Fruit fly (Drosophila melanogaster) whole organism, wandering third instar larva: ENCODE measurements around the gene CG42853.

Experiments
- Abd-B ChIP-seq: fragments of >200 bp; optimal IDR thresholded peaks from 2 replicates; lab custom pipeline; 2017; ENCODE audit warnings: missing biosample characterization, missing genetic modification characterization
- CG32264 ChIP-seq: fragments of 200-800 bp; sonication (Bioruptor generic); optimal IDR thresholded peaks from 2 replicates; lab custom pipeline; 2016; ENCODE audit warnings: missing biosample characterization, missing genetic modification characterization
- CG9705 ChIP-seq: fragments of 200-800 bp; sonication (Bioruptor generic); optimal IDR thresholded peaks from 2 replicates; lab custom pipeline; 2018; ENCODE audit warnings: missing biosample characterization, mild to moderate bottlenecking, missing genetic modification characterization
- CrebA ChIP-seq: fragments of 200-800 bp; sonication (Bioruptor generic); optimal IDR thresholded peaks from 2 replicates; lab custom pipeline; 2016; ENCODE audit warnings: missing biosample characterization, mild to moderate bottlenecking, missing genetic modification characterization, borderline replicate concordance
- Dfd ChIP-seq: fragments of >200 bp; optimal IDR thresholded peaks from 2 replicates; lab custom pipeline; 2017; ENCODE audit warnings: missing biosample characterization, missing genetic modification characterization
- Dif ChIP-seq: fragments of 200-275, 200-300 bp; sonication (Bioruptor generic); optimal IDR thresholded peaks from 2 replicates; lab custom pipeline; 2018; ENCODE audit warnings: missing biosample characterization, missing genetic modification characterization; ENCODE audit not compliant: partially characterized antibody
- GATAd ChIP-seq: sonication (Bioruptor generic); optimal IDR thresholded peaks from 2 replicates; lab custom pipeline; 2016; ENCODE audit warnings: missing biosample characterization, missing genetic modification characterization
- HLH106 ChIP-seq: fragments of 200-800 bp; optimal IDR thresholded peaks from 3 replicates; lab custom pipeline; 2019; ENCODE audit warnings: missing biosample characterization, mild to moderate bottlenecking, missing genetic modification characterization, moderate library complexity
- Hnf4 ChIP-seq: fragments of 200-800 bp; sonication (Bioruptor generic); optimal IDR thresholded peaks from 2 replicates; lab custom pipeline; 2016; ENCODE audit warnings: missing biosample characterization, mild to moderate bottlenecking, missing genetic modification characterization
- Hr78 ChIP-seq: fragments of >200 bp; optimal IDR thresholded peaks from 2 replicates; lab custom pipeline; 2017; ENCODE audit warnings: missing biosample characterization, missing genetic modification characterization
- Hr83 ChIP-seq: fragments of 200-300 bp; sonication (Bioruptor generic); optimal IDR thresholded peaks from 2 replicates; lab custom pipeline; 2016; ENCODE audit warnings: missing biosample characterization, mild to moderate bottlenecking, missing genetic modification characterization, moderate library complexity; ENCODE audit not compliant: poor library complexity, severe bottlenecking
- Jra ChIP-seq: sonication (Bioruptor generic); optimal IDR thresholded peaks from 2 replicates; lab custom pipeline; 2016; ENCODE audit warnings: missing biosample characterization, missing genetic modification characterization
- Mio ChIP-seq: sonication (Bioruptor generic); optimal IDR thresholded peaks from 2 replicates; lab custom pipeline; 2016; ENCODE audit warnings: missing biosample characterization, missing genetic modification characterization
- Myc ChIP-seq: fragments of >200 bp; optimal IDR thresholded peaks from 2 replicates; lab custom pipeline; 2017
- N ChIP-seq: fragments of >200 bp; optimal IDR thresholded peaks from 2 replicates; lab custom pipeline; 2018; ENCODE audit warnings: missing biosample characterization, missing external identifiers, missing genetic modification characterization
- OdsH ChIP-seq: fragments of 200-800 bp; sonication (Bioruptor generic); optimal IDR thresholded peaks from 2 replicates; lab custom pipeline; 2016; ENCODE audit warnings: missing biosample characterization, mild to moderate bottlenecking, missing genetic modification characterization
- Rel ChIP-seq, 2 experiments: fragments of 200-800 bp; sonication (Bioruptor generic) in 1 of 2; optimal IDR thresholded peaks; 2 replicates in 1 of 2; 3 replicates in 1 of 2; lab custom pipeline; 2016 to 2019; ENCODE audit warnings: mild to moderate bottlenecking in 2 of 2, missing biosample characterization in 2 of 2, missing genetic modification characterization in 2 of 2, moderate library complexity in 1 of 2
- Sp1 ChIP-seq: fragments of 200-800 bp; sonication (Bioruptor generic); optimal IDR thresholded peaks from 3 replicates; lab custom pipeline; 2019; ENCODE audit warnings: missing biosample characterization, mild to moderate bottlenecking, missing genetic modification characterization, moderate library complexity
- br ChIP-seq: fragments of 200-800 bp; sonication (Bioruptor generic); optimal IDR thresholded peaks from 2 replicates; lab custom pipeline; 2016; ENCODE audit warnings: missing biosample characterization, missing genetic modification characterization
- brk ChIP-seq: fragments of 200-800 bp; sonication (Bioruptor generic); optimal IDR thresholded peaks from 2 replicates; lab custom pipeline; 2016; ENCODE audit warnings: missing biosample characterization, mild to moderate bottlenecking, missing genetic modification characterization
- dl ChIP-seq, 2 experiments: fragments of 175-275, 200-275 bp in 1 of 2; fragments of 200-275 bp in 1 of 2; sonication (Bioruptor generic); optimal IDR thresholded peaks; lab custom pipeline; 2018; ENCODE audit warnings: mild to moderate bottlenecking in 2 of 2, missing biosample characterization in 2 of 2, missing genetic modification characterization in 2 of 2, moderate library complexity in 2 of 2; ENCODE audit not compliant: partially characterized antibody in 2 of 2, insufficient read depth in 1 of 2
- dmrt93B ChIP-seq: fragments of 200-800 bp; sonication (Bioruptor generic); optimal IDR thresholded peaks from 2 replicates; lab custom pipeline; 2018; ENCODE audit warnings: missing biosample characterization, mild to moderate bottlenecking, missing genetic modification characterization
- dsf ChIP-seq: sonication (Bioruptor generic); optimal IDR thresholded peaks from 2 replicates; lab custom pipeline; 2016; ENCODE audit warnings: missing biosample characterization, missing genetic modification characterization, borderline replicate concordance
- ey ChIP-seq: fragments of 200-800 bp; sonication (Bioruptor generic); optimal IDR thresholded peaks from 2 replicates; lab custom pipeline; 2016; ENCODE audit warnings: missing biosample characterization, missing genetic modification characterization
- foxo ChIP-seq, 2 experiments: fragments of 200-800 bp; sonication (Bioruptor generic); optimal IDR thresholded peaks; 2 replicates in 1 of 2; 3 replicates in 1 of 2; lab custom pipeline; 2016 to 2017; ENCODE audit warnings: missing biosample characterization in 2 of 2, missing genetic modification characterization in 2 of 2
- fru ChIP-seq: fragments of 200-800 bp; sonication (Bioruptor generic); optimal IDR thresholded peaks from 3 replicates; lab custom pipeline; 2016; ENCODE audit warnings: missing biosample characterization, mild to moderate bottlenecking, missing genetic modification characterization
- h ChIP-seq: fragments of 200-800 bp; sonication (Bioruptor generic); optimal IDR thresholded peaks from 3 replicates; lab custom pipeline; 2016; ENCODE audit warnings: missing biosample characterization, mild to moderate bottlenecking, missing genetic modification characterization
- jim ChIP-seq: fragments of 175-275, 200-325 bp; sonication (Bioruptor generic); optimal IDR thresholded peaks from 2 replicates; lab custom pipeline; 2016; ENCODE audit warnings: missing biosample characterization, mild to moderate bottlenecking, missing genetic modification characterization
- lola ChIP-seq: fragments of >200 bp; optimal IDR thresholded peaks from 2 replicates; lab custom pipeline; 2017; ENCODE audit warnings: missing biosample characterization, missing genetic modification characterization
- pan ChIP-seq: fragments of >200 bp; optimal IDR thresholded peaks from 2 replicates; lab custom pipeline; 2017
- psq ChIP-seq: fragments of 200-800 bp; sonication (Bioruptor generic); optimal IDR thresholded peaks from 3 replicates; lab custom pipeline; 2017; ENCODE audit warnings: missing biosample characterization, mild to moderate bottlenecking, missing genetic modification characterization, moderate library complexity
- rgr ChIP-seq: fragments of 200-800 bp; sonication (Bioruptor generic); optimal IDR thresholded peaks from 3 replicates; lab custom pipeline; 2016; ENCODE audit warnings: missing biosample characterization, mild to moderate bottlenecking, missing genetic modification characterization
- sage ChIP-seq: fragments of 200-800 bp; sonication (Bioruptor generic); optimal IDR thresholded peaks from 2 replicates; lab custom pipeline; 2016; ENCODE audit warnings: missing biosample characterization, mild to moderate bottlenecking, missing genetic modification characterization
- sv ChIP-seq: fragments of 200-800 bp; sonication (Bioruptor generic); optimal IDR thresholded peaks from 3 replicates; lab custom pipeline; 2016; ENCODE audit warnings: missing biosample characterization, missing genetic modification characterization
- tai ChIP-seq: sonication (Bioruptor generic); optimal IDR thresholded peaks from 2 replicates; lab custom pipeline; 2016; ENCODE audit warnings: missing biosample characterization, missing genetic modification characterization
- usp ChIP-seq: fragments of >200 bp; optimal IDR thresholded peaks from 2 replicates; lab custom pipeline; 2017; ENCODE audit warnings: missing biosample characterization, missing genetic modification characterization
- woc ChIP-seq: sonication (Bioruptor generic); optimal IDR thresholded peaks from 2 replicates; lab custom pipeline; 2016; ENCODE audit warnings: missing biosample characterization, mild to moderate bottlenecking, missing genetic modification characterization

The CG42853 gene

dm6 chr3L:18162174-18162690, 40.4 kb upstream of the CG42853 start, which contains the start of gene CG13699:
Gene CG13699, minus strand, starts transcription at chr3L:18162522.
- no peak for TF ChIP-seq Hnf4 (GFP tag; lab: Kevin White, UChicago)
- TF ChIP-seq CG9705 (GFP tag; lab: Kevin White, UChicago): no peak
- TF ChIP-seq Myc: no peak
- no peak for TF ChIP-seq Jra (GFP tag; lab: Kevin White, UChicago)
- no peak for TF ChIP-seq sage (GFP tag; lab: Kevin White, UChicago)
- no peak for TF ChIP-seq foxo (GFP tag; optimal IDR thresholded peaks at IDR 0.05; lab: Kevin White, UChicago)
- TF ChIP-seq usp (GFP tag; lab: Kevin White, UChicago): no peak
- no peak for TF ChIP-seq Dfd (GFP tag; lab: Kevin White, UChicago)
- no peak for TF ChIP-seq sv (GFP tag; lab: Kevin White, UChicago)
- no peak for TF ChIP-seq jim (GFP tag; lab: Kevin White, UChicago)
- no peak for TF ChIP-seq dl (GFP tag; optimal IDR thresholded peaks at IDR 0.05; lab: Kevin White, UChicago; ENCODE audit: insufficient read depth in 1 of 2, partially characterized antibody in 2 of 2)
- no peak for TF ChIP-seq lola
- TF ChIP-seq dmrt93B (GFP tag; lab: Kevin White, UChicago): no peak
- no peak for TF ChIP-seq br (GFP tag; lab: Kevin White, UChicago)
- no peak for TF ChIP-seq psq (GFP tag; lab: Kevin White, UChicago)
- TF ChIP-seq ey: no peak
- no peak for TF ChIP-seq OdsH
- TF ChIP-seq, all 38 proteins: peak for 0

dm6 chr3L:18161175-18161574, 39.4 kb upstream of the CG42853 start:
- TF ChIP-seq sage (GFP tag; lab: Kevin White, UChicago) (no peak), Hr83 (GFP tag; lab: Kevin White, UChicago) (no peak), h (GFP tag; lab: Kevin White, UChicago) (no peak), brk (GFP tag; lab: Kevin White, UChicago) (no peak), HLH106 (tag; lab: Kevin White, UChicago) (no peak), ey (no peak), Hr78 (GFP tag; lab: Kevin White, UChicago) (no peak), GATAd (GFP tag; lab: Kevin White, UChicago) (no peak), psq (GFP tag; lab: Kevin White, UChicago) (no peak), lola (no peak), sv (GFP tag; lab: Kevin White, UChicago) (no peak), OdsH (no peak), tai (GFP tag; lab: Kevin White, UChicago) (no peak), fru (GFP tag; lab: Kevin White, UChicago) (no peak), Mio (GFP tag; lab: Kevin White, UChicago) (no peak)

dm6 chr3L:18154140-18154539, 32.4 kb upstream of the CG42853 start:
- TF ChIP-seq fru (GFP tag; lab: Kevin White, UChicago): no peak
- TF ChIP-seq lola: no peak
- no peak for TF ChIP-seq Rel (GFP tag; optimal IDR thresholded peaks at IDR 0.05; lab: Kevin White, UChicago)
- peak; percentile 97 for TF ChIP-seq Rel (tag; optimal IDR thresholded peaks at IDR 0.05; lab: Kevin White, UChicago)
- no peak for TF ChIP-seq woc (GFP tag; lab: Kevin White, UChicago)
- TF ChIP-seq CG32264: no peak
- TF ChIP-seq usp (GFP tag; lab: Kevin White, UChicago): no peak
- TF ChIP-seq Jra (GFP tag; lab: Kevin White, UChicago): no peak
- TF ChIP-seq dmrt93B (GFP tag; lab: Kevin White, UChicago): no peak

- TF ChIP-seq dsf (GFP tag; lab: Kevin White, UChicago) (no peak), dl (GFP tag; optimal IDR thresholded peaks at IDR 0.05; lab: Kevin White, UChicago; ENCODE audit: insufficient read depth in 1 of 2, partially characterized antibody in 2 of 2) (no peak), Mio (GFP tag; lab: Kevin White, UChicago) (no peak), sv (GFP tag; lab: Kevin White, UChicago) (peak; percentile 87), Dif (no peak), Rel (GFP tag; optimal IDR thresholded peaks at IDR 0.05; lab: Kevin White, UChicago) (no peak), Rel (tag; optimal IDR thresholded peaks at IDR 0.05; lab: Kevin White, UChicago) (no peak), fru (GFP tag; lab: Kevin White, UChicago) (peak; percentile 77), br (GFP tag; lab: Kevin White, UChicago) (peak; percentile 58), usp (GFP tag; lab: Kevin White, UChicago) (no peak), N (GFP tag; lab: Kevin White, UChicago) (no peak), ey (peak; percentile 62), tai (GFP tag; lab: Kevin White, UChicago) (no peak), Hr83 (GFP tag; lab: Kevin White, UChicago) (no peak), Jra (GFP tag; lab: Kevin White, UChicago) (peak; percentile 6), dmrt93B (GFP tag; lab: Kevin White, UChicago) (peak; percentile 76), GATAd (GFP tag; lab: Kevin White, UChicago) (no peak), rgr (peak; percentile 78), woc (GFP tag; lab: Kevin White, UChicago) (peak; percentile 10), sage (GFP tag; lab: Kevin White, UChicago) (peak; percentile 5), lola (no peak), h (GFP tag; lab: Kevin White, UChicago) (peak; percentile 81), jim (GFP tag; lab: Kevin White, UChicago) (no peak), Hnf4 (GFP tag; lab: Kevin White, UChicago) (peak; percentile 65), pan (lab: Kevin White, UChicago) (no peak), Abd-B (no peak), Sp1 (peak; percentile 88), psq (GFP tag; lab: Kevin White, UChicago) (peak; percentile 77), CrebA (GFP tag; lab: Kevin White, UChicago) (no peak), HLH106 (tag; lab: Kevin White, UChicago) (peak; percentile 86), brk (GFP tag; lab: Kevin White, UChicago) (peak; percentile 11), Dfd (GFP tag; lab: Kevin White, UChicago) (no peak), foxo (GFP tag; optimal IDR thresholded peaks at IDR 0.05; lab: Kevin White, UChicago) (peak in 1 of 2 experiments; percentile 87)
Observed at dm6 chr3L:18148418-18148973, 26.7 kb upstream of the CG42853 start, which contains the start of gene CG7330. Gene CG7330, plus strand, starts transcription at chr3L:18148923.
